Worm (Caenorhabditis elegans): ENCODE measurements around the gene T10H9.8.

The T10H9.8 gene

DNA sequence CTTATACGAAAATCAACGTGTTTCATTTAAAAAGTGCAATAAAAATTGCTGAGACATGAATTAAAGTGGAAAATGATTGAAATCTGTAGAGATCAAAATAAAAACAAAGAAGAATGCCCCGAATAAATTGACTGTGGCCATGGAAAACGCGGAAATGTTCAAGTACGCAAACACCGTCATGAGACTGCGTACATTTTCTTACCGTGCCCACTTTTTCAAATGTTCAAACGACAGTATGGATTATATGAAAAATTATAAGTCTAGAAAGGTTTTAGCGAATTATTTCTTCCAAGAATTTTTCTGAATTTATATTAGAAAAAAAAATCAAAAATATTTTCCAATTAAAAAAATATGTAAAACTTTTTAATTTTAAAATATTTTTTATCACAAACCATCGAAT lies 40.6 kb upstream of the T10H9.8 start (continued):
- TF ChIP-seq unc-62 (GFP tag; optimal IDR thresholded peaks at IDR 0.05) (no peak), ztf-18 (tag; optimal IDR thresholded peaks at IDR 0.05) (no peak), tbp1 (GFP tag; optimal IDR thresholded peaks at IDR 0.05) (no peak), hrde-1 (tag; optimal IDR thresholded peaks at IDR 0.05; ENCODE audit: borderline replicate concordance) (no peak), rpc-1 (optimal IDR thresholded peaks at IDR 0.05) (no peak), rpc-1 (tag; optimal IDR thresholded peaks at IDR 0.05) (no peak), T07F8.4 (tag; optimal IDR thresholded peaks at IDR 0.05) (no peak), lag-1 (GFP tag; IDR thresholded peaks at IDR 0.05) (no peak), snpc-1.3 (tag; optimal IDR thresholded peaks at IDR 0.05; ENCODE audit: insufficient read depth) (no peak), ceh-91 (GFP tag; IDR thresholded peaks at IDR 0.05) (peak; percentile 69), lin-35 (GFP tag; optimal IDR thresholded peaks at IDR 0.05) (peak in 1 of 3 experiments; percentile 19), lsl-1 (GFP tag; optimal IDR thresholded peaks at IDR 0.05) (peak; percentile 91), ZK185.1 (tag; optimal IDR thresholded peaks at IDR 0.05; ENCODE audit: poor library complexity, severe bottlenecking) (no peak), let-607 (tag; optimal IDR thresholded peaks at IDR 0.05) (no peak), K11D2.4 (GFP tag; IDR thresholded peaks at IDR 0.05) (no peak), hsf-1 (GFP tag; IDR thresholded peaks at IDR 0.05) (no peak), F49E8.2 (tag; optimal IDR thresholded peaks at IDR 0.05; ENCODE audit: insufficient read depth) (peak; percentile 0), nfyb-1 (GFP tag; IDR thresholded peaks at IDR 0.05) (no peak), nhr-80 (tag; optimal IDR thresholded peaks at IDR 0.05) (no peak), B0336.3 (GFP tag; IDR thresholded peaks at IDR 0.05) (no peak), F33H1.4 (GFP tag; IDR thresholded peaks at IDR 0.05) (peak; percentile 56), B0019.2 (GFP tag; conservative IDR thresholded peaks at IDR 0.05) (0 out of 2 replicates have a peak, but pooled peaks have one; percentile 15), C06A6.2 (GFP tag; conservative IDR thresholded peaks at IDR 0.05) (no peak), F52B5.7 (tag; optimal IDR thresholded peaks at IDR 0.05) (no peak), ceh-40 (GFP tag; IDR thresholded peaks at IDR 0.05) (no peak), T26A5.8 (tag; optimal IDR thresholded peaks at IDR 0.05) (no peak), fkh-3 (tag; optimal IDR thresholded peaks at IDR 0.05) (no peak), bed-2 (GFP tag; IDR thresholded peaks at IDR 0.05) (no peak), unc-130 (GFP tag; optimal IDR thresholded peaks at IDR 0.05) (no peak), egrh-3 (GFP tag; IDR thresholded peaks at IDR 0.05) (no peak), ztf-28 (GFP tag; IDR thresholded peaks at IDR 0.05) (no peak), zim-3 (tag; optimal IDR thresholded peaks at IDR 0.05) (no peak), Y67H2A.10 (GFP tag; conservative IDR thresholded peaks at IDR 0.05) (no peak), efl-1 (GFP tag; optimal IDR thresholded peaks at IDR 0.05) (peak; percentile 75), madf-8 (GFP tag; conservative IDR thresholded peaks at IDR 0.05) (peak; percentile 92), lin-40 (tag; optimal IDR thresholded peaks at IDR 0.05) (no peak), snpc-3.4 (tag; optimal IDR thresholded peaks at IDR 0.05) (peak; percentile 45), hlh-12 (tag; optimal IDR thresholded peaks at IDR 0.05) (no peak), pha-4 (tag; optimal IDR thresholded peaks at IDR 0.05) (no peak), ama-1 (optimal IDR thresholded peaks at IDR 0.05) (no peak), ama-1 (GFP tag; optimal IDR thresholded peaks at IDR 0.05) (no peak), nhr-120 (GFP tag; IDR thresholded peaks at IDR 0.05) (no peak), lsy-27 (tag; optimal IDR thresholded peaks at IDR 0.05; ENCODE audit: borderline replicate concordance, insufficient read depth) (no peak), snpc-4 (GFP tag; optimal IDR thresholded peaks at IDR 0.05) (no peak), snpc-4 (tag; optimal IDR thresholded peaks at IDR 0.05) (peak in 1 of 4 experiments; percentile 1), repo-1 (tag; optimal IDR thresholded peaks at IDR 0.05) (no peak), atf-7 (tag; optimal IDR thresholded peaks at IDR 0.05) (no peak), aptf-3 (GFP tag; IDR thresholded peaks at IDR 0.05) (no peak), ztf-22 (GFP tag; optimal IDR thresholded peaks at IDR 0.05) (no peak), egl-18 (GFP tag; IDR thresholded peaks at IDR 0.05) (no peak)

All from whole organism, young adult.